Fruit fly (Drosophila melanogaster) whole organism, wandering third instar larva: ENCODE data around the gene CG11893.

Source experiments
- Abd-B ChIP-seq: fragments of >200 bp; optimal IDR thresholded peaks from 2 replicates; lab custom pipeline; 2017; ENCODE audit warnings: missing biosample characterization, missing genetic modification characterization
- CG32264 ChIP-seq: fragments of 200-800 bp; sonication (Bioruptor generic); optimal IDR thresholded peaks from 2 replicates; lab custom pipeline; 2016; ENCODE audit warnings: missing biosample characterization, missing genetic modification characterization
- CG9705 ChIP-seq: fragments of 200-800 bp; sonication (Bioruptor generic); optimal IDR thresholded peaks from 2 replicates; lab custom pipeline; 2018; ENCODE audit warnings: missing biosample characterization, mild to moderate bottlenecking, missing genetic modification characterization
- CrebA ChIP-seq: fragments of 200-800 bp; sonication (Bioruptor generic); optimal IDR thresholded peaks from 2 replicates; lab custom pipeline; 2016; ENCODE audit warnings: missing biosample characterization, mild to moderate bottlenecking, missing genetic modification characterization, borderline replicate concordance
- Dfd ChIP-seq: fragments of >200 bp; optimal IDR thresholded peaks from 2 replicates; lab custom pipeline; 2017; ENCODE audit warnings: missing biosample characterization, missing genetic modification characterization
- Dif ChIP-seq: fragments of 200-275, 200-300 bp; sonication (Bioruptor generic); optimal IDR thresholded peaks from 2 replicates; lab custom pipeline; 2018; ENCODE audit warnings: missing biosample characterization, missing genetic modification characterization; ENCODE audit not compliant: partially characterized antibody
- GATAd ChIP-seq: sonication (Bioruptor generic); optimal IDR thresholded peaks from 2 replicates; lab custom pipeline; 2016; ENCODE audit warnings: missing biosample characterization, missing genetic modification characterization
- HLH106 ChIP-seq: fragments of 200-800 bp; optimal IDR thresholded peaks from 3 replicates; lab custom pipeline; 2019; ENCODE audit warnings: missing biosample characterization, mild to moderate bottlenecking, missing genetic modification characterization, moderate library complexity
- Hnf4 ChIP-seq: fragments of 200-800 bp; sonication (Bioruptor generic); optimal IDR thresholded peaks from 2 replicates; lab custom pipeline; 2016; ENCODE audit warnings: missing biosample characterization, mild to moderate bottlenecking, missing genetic modification characterization
- Hr78 ChIP-seq: fragments of >200 bp; optimal IDR thresholded peaks from 2 replicates; lab custom pipeline; 2017; ENCODE audit warnings: missing biosample characterization, missing genetic modification characterization
- Hr83 ChIP-seq: fragments of 200-300 bp; sonication (Bioruptor generic); optimal IDR thresholded peaks from 2 replicates; lab custom pipeline; 2016; ENCODE audit warnings: missing biosample characterization, mild to moderate bottlenecking, missing genetic modification characterization, moderate library complexity; ENCODE audit not compliant: poor library complexity, severe bottlenecking
- Jra ChIP-seq: sonication (Bioruptor generic); optimal IDR thresholded peaks from 2 replicates; lab custom pipeline; 2016; ENCODE audit warnings: missing biosample characterization, missing genetic modification characterization
- Mio ChIP-seq: sonication (Bioruptor generic); optimal IDR thresholded peaks from 2 replicates; lab custom pipeline; 2016; ENCODE audit warnings: missing biosample characterization, missing genetic modification characterization
- Myc ChIP-seq: fragments of >200 bp; optimal IDR thresholded peaks from 2 replicates; lab custom pipeline; 2017
- N ChIP-seq: fragments of >200 bp; optimal IDR thresholded peaks from 2 replicates; lab custom pipeline; 2018; ENCODE audit warnings: missing biosample characterization, missing external identifiers, missing genetic modification characterization
- OdsH ChIP-seq: fragments of 200-800 bp; sonication (Bioruptor generic); optimal IDR thresholded peaks from 2 replicates; lab custom pipeline; 2016; ENCODE audit warnings: missing biosample characterization, mild to moderate bottlenecking, missing genetic modification characterization
- Rel ChIP-seq, 2 experiments: fragments of 200-800 bp; sonication (Bioruptor generic) in 1 of 2; optimal IDR thresholded peaks; 2 replicates in 1 of 2; 3 replicates in 1 of 2; lab custom pipeline; 2016 to 2019; ENCODE audit warnings: mild to moderate bottlenecking in 2 of 2, missing biosample characterization in 2 of 2, missing genetic modification characterization in 2 of 2, moderate library complexity in 1 of 2
- Sp1 ChIP-seq: fragments of 200-800 bp; sonication (Bioruptor generic); optimal IDR thresholded peaks from 3 replicates; lab custom pipeline; 2019; ENCODE audit warnings: missing biosample characterization, mild to moderate bottlenecking, missing genetic modification characterization, moderate library complexity
- Vsx2 ChIP-seq: fragments of 200-300, 225-300 bp; sonication (Bioruptor generic); optimal IDR thresholded peaks from 2 replicates; lab custom pipeline; 2018; ENCODE audit warnings: missing biosample characterization, missing genetic modification characterization; ENCODE audit not compliant: partially characterized antibody
- br ChIP-seq: fragments of 200-800 bp; sonication (Bioruptor generic); optimal IDR thresholded peaks from 2 replicates; lab custom pipeline; 2016; ENCODE audit warnings: missing biosample characterization, missing genetic modification characterization
- brk ChIP-seq: fragments of 200-800 bp; sonication (Bioruptor generic); optimal IDR thresholded peaks from 2 replicates; lab custom pipeline; 2016; ENCODE audit warnings: missing biosample characterization, mild to moderate bottlenecking, missing genetic modification characterization
- dl ChIP-seq, 2 experiments: fragments of 175-275, 200-275 bp in 1 of 2; fragments of 200-275 bp in 1 of 2; sonication (Bioruptor generic); optimal IDR thresholded peaks; lab custom pipeline; 2018; ENCODE audit warnings: mild to moderate bottlenecking in 2 of 2, missing biosample characterization in 2 of 2, missing genetic modification characterization in 2 of 2, moderate library complexity in 2 of 2; ENCODE audit not compliant: partially characterized antibody in 2 of 2, insufficient read depth in 1 of 2
- dmrt93B ChIP-seq: fragments of 200-800 bp; sonication (Bioruptor generic); optimal IDR thresholded peaks from 2 replicates; lab custom pipeline; 2018; ENCODE audit warnings: missing biosample characterization, mild to moderate bottlenecking, missing genetic modification characterization
- dsf ChIP-seq: sonication (Bioruptor generic); optimal IDR thresholded peaks from 2 replicates; lab custom pipeline; 2016; ENCODE audit warnings: missing biosample characterization, missing genetic modification characterization, borderline replicate concordance
- ey ChIP-seq: fragments of 200-800 bp; sonication (Bioruptor generic); optimal IDR thresholded peaks from 2 replicates; lab custom pipeline; 2016; ENCODE audit warnings: missing biosample characterization, missing genetic modification characterization
- foxo ChIP-seq, 2 experiments: fragments of 200-800 bp; sonication (Bioruptor generic); optimal IDR thresholded peaks; 2 replicates in 1 of 2; 3 replicates in 1 of 2; lab custom pipeline; 2016 to 2017; ENCODE audit warnings: missing biosample characterization in 2 of 2, missing genetic modification characterization in 2 of 2
- fru ChIP-seq: fragments of 200-800 bp; sonication (Bioruptor generic); optimal IDR thresholded peaks from 3 replicates; lab custom pipeline; 2016; ENCODE audit warnings: missing biosample characterization, mild to moderate bottlenecking, missing genetic modification characterization
- h ChIP-seq: fragments of 200-800 bp; sonication (Bioruptor generic); optimal IDR thresholded peaks from 3 replicates; lab custom pipeline; 2016; ENCODE audit warnings: missing biosample characterization, mild to moderate bottlenecking, missing genetic modification characterization
- jim ChIP-seq: fragments of 175-275, 200-325 bp; sonication (Bioruptor generic); optimal IDR thresholded peaks from 2 replicates; lab custom pipeline; 2016; ENCODE audit warnings: missing biosample characterization, mild to moderate bottlenecking, missing genetic modification characterization
- lola ChIP-seq: fragments of >200 bp; optimal IDR thresholded peaks from 2 replicates; lab custom pipeline; 2017; ENCODE audit warnings: missing biosample characterization, missing genetic modification characterization
- pan ChIP-seq: fragments of >200 bp; optimal IDR thresholded peaks from 2 replicates; lab custom pipeline; 2017
- psq ChIP-seq: fragments of 200-800 bp; sonication (Bioruptor generic); optimal IDR thresholded peaks from 3 replicates; lab custom pipeline; 2017; ENCODE audit warnings: missing biosample characterization, mild to moderate bottlenecking, missing genetic modification characterization, moderate library complexity
- rgr ChIP-seq: fragments of 200-800 bp; sonication (Bioruptor generic); optimal IDR thresholded peaks from 3 replicates; lab custom pipeline; 2016; ENCODE audit warnings: missing biosample characterization, mild to moderate bottlenecking, missing genetic modification characterization
- sage ChIP-seq: fragments of 200-800 bp; sonication (Bioruptor generic); optimal IDR thresholded peaks from 2 replicates; lab custom pipeline; 2016; ENCODE audit warnings: missing biosample characterization, mild to moderate bottlenecking, missing genetic modification characterization
- sv ChIP-seq: fragments of 200-800 bp; sonication (Bioruptor generic); optimal IDR thresholded peaks from 3 replicates; lab custom pipeline; 2016; ENCODE audit warnings: missing biosample characterization, missing genetic modification characterization
- tai ChIP-seq: sonication (Bioruptor generic); optimal IDR thresholded peaks from 2 replicates; lab custom pipeline; 2016; ENCODE audit warnings: missing biosample characterization, missing genetic modification characterization
- usp ChIP-seq: fragments of >200 bp; optimal IDR thresholded peaks from 2 replicates; lab custom pipeline; 2017; ENCODE audit warnings: missing biosample characterization, missing genetic modification characterization
- woc ChIP-seq: sonication (Bioruptor generic); optimal IDR thresholded peaks from 2 replicates; lab custom pipeline; 2016; ENCODE audit warnings: missing biosample characterization, mild to moderate bottlenecking, missing genetic modification characterization

Gene CG11893

dm6 chr3R:25279796-25280350, 9.8 kb upstream of the CG11893 start, which contains the start of gene CG10514:
TSS of gene CG10514 (minus strand) at chr3R:25279846.
- TF ChIP-seq dmrt93B (no peak), Abd-B (no peak), Rel (GFP tag; optimal IDR thresholded peaks at IDR 0.05; lab: Kevin White, UChicago) (no peak), Rel (tag; optimal IDR thresholded peaks at IDR 0.05; lab: Kevin White, UChicago) (no peak), psq (GFP tag; lab: Kevin White, UChicago) (peak; percentile 18), OdsH (GFP tag; lab: Kevin White, UChicago) (peak; percentile 43), Hr83 (GFP tag; lab: Kevin White, UChicago) (peak; percentile 77), Vsx2 (no peak), sage (GFP tag; lab: Kevin White, UChicago) (no peak), Dif (GFP tag; lab: Kevin White, UChicago) (no peak), rgr (GFP tag; lab: Kevin White, UChicago) (peak; percentile 24), foxo (GFP tag; optimal IDR thresholded peaks at IDR 0.05; lab: Kevin White, UChicago) (peak in 1 of 2 experiments; percentile 18), Sp1 (peak; percentile 10), ey (GFP tag; lab: Kevin White, UChicago) (peak; percentile 4), woc (GFP tag; lab: Kevin White, UChicago) (no peak), tai (no peak), br (GFP tag; lab: Kevin White, UChicago) (peak; percentile 36), fru (GFP tag; lab: Kevin White, UChicago) (peak; percentile 13), CrebA (GFP tag; lab: Kevin White, UChicago) (no peak)

DNA sequence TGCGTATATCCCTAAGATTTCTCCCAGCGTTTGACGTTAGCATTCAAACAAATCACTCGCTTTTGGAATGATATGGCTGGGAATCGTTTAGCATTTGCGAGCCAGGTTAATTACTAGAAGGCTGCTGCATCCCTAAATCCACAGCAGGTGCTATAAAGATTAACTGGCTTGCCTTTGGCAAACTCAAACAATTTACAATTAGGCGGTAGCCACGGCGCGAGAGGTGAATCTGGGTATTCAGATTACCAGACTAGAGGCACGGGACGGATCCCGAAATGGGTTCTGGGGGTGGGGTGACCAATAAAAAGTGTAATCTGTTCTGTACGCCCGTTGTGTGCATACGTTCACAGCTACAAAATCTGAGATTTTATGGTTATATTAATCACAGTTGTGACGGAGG, 8.5 kb upstream of the CG11893 start, which contains the start of gene CG11892:
Gene CG11892 (plus strand): TSS at position 384 of the 400 bp plus-strand sequence.
- TF ChIP-seq Hnf4 (GFP tag; lab: Kevin White, UChicago), result peak; percentile 24
- TF ChIP-seq jim (GFP tag; lab: Kevin White, UChicago), result no peak
- no peak for TF ChIP-seq dmrt93B
- TF ChIP-seq tai, result no peak
- TF ChIP-seq Hr83 (GFP tag; lab: Kevin White, UChicago), result peak; percentile 51
- no peak for TF ChIP-seq ey (GFP tag; lab: Kevin White, UChicago)
- no peak for TF ChIP-seq N (GFP tag; lab: Kevin White, UChicago)
- no peak for TF ChIP-seq GATAd (GFP tag; lab: Kevin White, UChicago)
- peak; percentile 47 for TF ChIP-seq OdsH (GFP tag; lab: Kevin White, UChicago)
- no peak for TF ChIP-seq h (GFP tag; lab: Kevin White, UChicago)
- TF ChIP-seq sv (GFP tag; lab: Kevin White, UChicago), result no peak
- TF ChIP-seq br (GFP tag; lab: Kevin White, UChicago), result peak; percentile 57
- TF ChIP-seq dsf (GFP tag; lab: Kevin White, UChicago), result no peak
- no peak for TF ChIP-seq HLH106 (tag; lab: Kevin White, UChicago)
- TF ChIP-seq dl (GFP tag; optimal IDR thresholded peaks at IDR 0.05; lab: Kevin White, UChicago; ENCODE audit: insufficient read depth in 1 of 2, partially characterized antibody in 2 of 2), result no peak
- TF ChIP-seq sage (GFP tag; lab: Kevin White, UChicago), result no peak
- TF ChIP-seq lola (GFP tag; lab: Kevin White, UChicago), result no peak
- no peak for TF ChIP-seq pan (lab: Kevin White, UChicago)
- TF ChIP-seq Dfd (GFP tag; lab: Kevin White, UChicago), result no peak
- no peak for TF ChIP-seq CG32264 (GFP tag; lab: Kevin White, UChicago)
- TF ChIP-seq CG9705 (GFP tag; lab: Kevin White, UChicago), result no peak
- TF ChIP-seq Dif (GFP tag; lab: Kevin White, UChicago), result no peak
- no peak for TF ChIP-seq psq (GFP tag; lab: Kevin White, UChicago)
- TF ChIP-seq brk (GFP tag; lab: Kevin White, UChicago), result no peak
- no peak for TF ChIP-seq Rel (GFP tag; optimal IDR thresholded peaks at IDR 0.05; lab: Kevin White, UChicago)
- TF ChIP-seq Rel (tag; optimal IDR thresholded peaks at IDR 0.05; lab: Kevin White, UChicago), result no peak
- TF ChIP-seq fru (GFP tag; lab: Kevin White, UChicago), result peak; percentile 50
- TF ChIP-seq foxo (GFP tag; optimal IDR thresholded peaks at IDR 0.05; lab: Kevin White, UChicago), result no peak
- peak; percentile 36 for TF ChIP-seq rgr (GFP tag; lab: Kevin White, UChicago)
- TF ChIP-seq Myc (lab: Kevin White, UChicago), result no peak
- no peak for TF ChIP-seq woc (GFP tag; lab: Kevin White, UChicago)
- no peak for TF ChIP-seq usp (GFP tag; lab: Kevin White, UChicago)
- no peak for TF ChIP-seq Hr78 (GFP tag; lab: Kevin White, UChicago)
- peak; percentile 55 for TF ChIP-seq Sp1
- no peak for TF ChIP-seq Abd-B
- no peak for TF ChIP-seq Mio (GFP tag; lab: Kevin White, UChicago)
- TF ChIP-seq Vsx2, result no peak
- no peak for TF ChIP-seq Jra
- no peak for TF ChIP-seq CrebA (GFP tag; lab: Kevin White, UChicago)
- TF ChIP-seq, all 38 proteins: peak for 7
